Worm (Caenorhabditis elegans): Measurements from ENCODE around the gene ptp-2.

The ptp-2 gene

ce11 chrII:5931109-5931508 is 12.7 kb downstream of the ptp-2 start:
- TF ChIP-seq pqm-1 (tag; optimal IDR thresholded peaks at IDR 0.05) (no peak), lin-39 (tag; optimal IDR thresholded peaks at IDR 0.05) (no peak), zip-11 (GFP tag; IDR thresholded peaks at IDR 0.05) (no peak), hlh-30 (tag; optimal IDR thresholded peaks at IDR 0.05; ENCODE audit: insufficient read depth) (peak; percentile 51), aly-2 (tag; optimal IDR thresholded peaks at IDR 0.05) (no peak), nhr-237 (tag; optimal IDR thresholded peaks at IDR 0.05) (no peak), T20F7.1 (GFP tag; optimal IDR thresholded peaks at IDR 0.05) (no peak), mxl-3 (GFP tag; optimal IDR thresholded peaks at IDR 0.05) (peak; percentile 66), gei-8 (GFP tag; optimal IDR thresholded peaks at IDR 0.05) (no peak), dve-1 (tag; optimal IDR thresholded peaks at IDR 0.05; ENCODE audit: insufficient read depth) (peak; percentile 26), hlh-11 (tag; optimal IDR thresholded peaks at IDR 0.05) (peak; percentile 72), tra-1 (GFP tag; IDR thresholded peaks at IDR 0.05) (0 out of 2 replicates have a peak, but pooled peaks have one; percentile 21), pha-4 (GFP tag; IDR thresholded peaks at IDR 0.05) (no peak), pha-4 (tag; optimal IDR thresholded peaks at IDR 0.05) (peak; percentile 40), lim-7 (GFP tag; IDR thresholded peaks at IDR 0.05) (no peak), egl-27 (tag; optimal IDR thresholded peaks at IDR 0.05) (no peak), mes-2 (tag; optimal IDR thresholded peaks at IDR 0.05; ENCODE audit: poor library complexity, severe bottlenecking) (peak; percentile 62), daf-12 (tag; optimal IDR thresholded peaks at IDR 0.05) (no peak), arid-1 (GFP tag; conservative IDR thresholded peaks at IDR 0.05) (no peak), egl-43 (GFP tag; IDR thresholded peaks at IDR 0.05) (no peak), F44E2.7 (GFP tag; IDR thresholded peaks at IDR 0.05) (no peak), spr-3 (GFP tag; optimal IDR thresholded peaks at IDR 0.05) (no peak), hmg-1.1 (GFP tag; IDR thresholded peaks at IDR 0.05) (peak; percentile 39; the same call in 1 of the 2 replicates), dpl-1 (GFP tag; optimal IDR thresholded peaks at IDR 0.05) (no peak), snpc-4 (tag; optimal IDR thresholded peaks at IDR 0.05) (no peak), fkh-10 (GFP tag; optimal IDR thresholded peaks at IDR 0.05) (no peak), F26F4.8 (GFP tag; conservative IDR thresholded peaks at IDR 0.05) (no peak), nhr-28 (tag; optimal IDR thresholded peaks at IDR 0.05) (peak; percentile 84), nhr-102 (tag; optimal IDR thresholded peaks at IDR 0.05) (no peak), nhr-76 (tag; optimal IDR thresholded peaks at IDR 0.05) (no peak), zfp-3 (GFP tag; conservative IDR thresholded peaks at IDR 0.05) (no peak), dmd-6 (GFP tag; IDR thresholded peaks at IDR 0.05) (peak; percentile 43; the same call in 1 of the 2 replicates), unc-130 (GFP tag; optimal IDR thresholded peaks at IDR 0.05) (no peak), php-3 (GFP tag; IDR thresholded peaks at IDR 0.05) (no peak), zfp-2 (tag; optimal IDR thresholded peaks at IDR 0.05) (no peak), saeg-2 (GFP tag; IDR thresholded peaks at IDR 0.05) (no peak), spr-1 (tag; optimal IDR thresholded peaks at IDR 0.05) (no peak), dmd-8 (GFP tag; IDR thresholded peaks at IDR 0.05) (peak; percentile 53; the same call in 1 of the 2 replicates), mxl-2 (GFP tag; conservative IDR thresholded peaks at IDR 0.05) (no peak), nhr-77 (tag; optimal IDR thresholded peaks at IDR 0.05) (peak; percentile 27), duxl-1 (tag; optimal IDR thresholded peaks at IDR 0.05; ENCODE audit: poor library complexity) (no peak), zag-1 (tag; optimal IDR thresholded peaks at IDR 0.05) (no peak), vab-7 (GFP tag; IDR thresholded peaks at IDR 0.05) (no peak), aha-1 (tag) (peak; percentile 77), jun-1 (tag; optimal IDR thresholded peaks at IDR 0.05) (no peak), ZK337.2 (GFP tag; IDR thresholded peaks at IDR 0.05) (no peak), dmd-9 (GFP tag; IDR thresholded peaks at IDR 0.05) (no peak), lin-1 (GFP tag; IDR thresholded peaks at IDR 0.05) (no peak), mdt-29 (GFP tag; IDR thresholded peaks at IDR 0.05) (no peak), nhr-25 (tag; optimal IDR thresholded peaks at IDR 0.05; ENCODE audit: borderline replicate concordance, insufficient read depth) (peak; percentile 41), cey-2 (tag; optimal IDR thresholded peaks at IDR 0.05; ENCODE audit: borderline replicate concordance, insufficient read depth) (no peak)
